Worm (Caenorhabditis elegans) whole organism, midembryonic: ENCODE results near the gene C04A11.5.

Experiments used
- cog-1 ChIP-seq: sonication (generic microtip); optimal IDR thresholded peaks from 2 replicates; lab custom pipeline; 2016; ENCODE audit warnings: missing genetic modification characterization, missing compliant biosample characterization
- flt-1 ChIP-seq: fragments of 200-800 bp; sonication (Bioruptor generic); IDR thresholded peaks from 2 replicates; pipeline ENCODE4 v1.3.6; 2022; ENCODE audit warnings: missing genetic modification characterization, missing compliant biosample characterization
- klf-2 ChIP-seq: fragments of 200-800 bp; sonication (Bioruptor generic); conservative IDR thresholded peaks from 2 replicates; pipeline ENCODE4 v1.3.6; 2022; ENCODE audit warnings: missing genetic modification reagents, missing genetic modification characterization, missing compliant biosample characterization
- med-1 ChIP-seq: sonication (generic microtip); optimal IDR thresholded peaks from 2 replicates; lab custom pipeline; 2017; ENCODE audit warnings: missing genetic modification characterization, mild to moderate bottlenecking, missing compliant biosample characterization, antibody characterized with exemption, missing genetic modification reagents; ENCODE audit not compliant: insufficient read depth
- ref-1 ChIP-seq: fragments of 200-800 bp; sonication (Bioruptor generic); conservative IDR thresholded peaks from 2 replicates; pipeline ENCODE4 v1.3.6; 2022; ENCODE audit warnings: missing genetic modification reagents, missing genetic modification characterization, missing compliant biosample characterization
- tab-1 ChIP-seq: fragments of 200-800 bp; sonication (Bioruptor generic); IDR thresholded peaks from 2 replicates; pipeline ENCODE4 v1.3.6; 2022; ENCODE audit warnings: missing genetic modification characterization, missing compliant biosample characterization
- ztf-23 ChIP-seq: fragments of 200-800 bp; sonication (Bioruptor generic); IDR thresholded peaks from 2 replicates; pipeline ENCODE4 v1.3.6; 2022; ENCODE audit warnings: missing genetic modification reagents, missing genetic modification characterization, missing compliant biosample characterization

ce11 chrX:13650799-13651198 is 13.6 kb upstream of the C04A11.5 start, which contains the start of gene C40C9.4:
- TF ChIP-seq ztf-23 (GFP tag; lab: Robert Waterston, UW) (no peak), ref-1 (no peak), flt-1 (GFP tag; lab: Robert Waterston, UW) (no peak), cog-1 (tag; lab: Kevin White, UChicago) (no peak), tab-1 (GFP tag; lab: Robert Waterston, UW) (no peak), klf-2 (GFP tag; lab: Robert Waterston, UW) (no peak), med-1 (no peak)
